Fruit fly (Drosophila melanogaster) whole organism, embryonic: ENCODE results near the gene meigo.

ENCODE experiments used
- ATbp ChIP-seq: fragments of 200-800 bp; sonication (Bioruptor generic); optimal IDR thresholded peaks from 2 replicates; lab custom pipeline; 2017; ENCODE audit warnings: missing biosample characterization, mild to moderate bottlenecking, missing genetic modification characterization, missing genetic modification reagents
- Adf1 ChIP-seq: fragments of 200-800 bp; sonication (Bioruptor generic); IDR thresholded peaks from 2 replicates; pipeline ENCODE4 v1.3.6; 2022; ENCODE audit warnings: missing biosample characterization, missing genetic modification characterization
- Asciz ChIP-seq: fragments of 200-800 bp; sonication (Bioruptor generic); optimal IDR thresholded peaks from 2 replicates; lab custom pipeline; 2017; ENCODE audit warnings: missing biosample characterization, mild to moderate bottlenecking, missing genetic modification characterization, missing genetic modification reagents
- CG10979 ChIP-seq: fragments of 200-800 bp; sonication (Bioruptor generic); optimal IDR thresholded peaks from 2 replicates; lab custom pipeline; 2018; ENCODE audit warnings: missing biosample characterization, mild to moderate bottlenecking, missing genetic modification characterization, moderate library complexity
- CG11085 ChIP-seq: fragments of 200-800 bp; sonication (Bioruptor generic); IDR thresholded peaks from 2 replicates; pipeline ENCODE4 v1.3.6; 2022; ENCODE audit warnings: missing biosample characterization, missing genetic modification characterization
- CG11504 ChIP-seq: fragments of 200-800 bp; sonication (Bioruptor generic); optimal IDR thresholded peaks from 3 replicates; lab custom pipeline; 2019; ENCODE audit warnings: missing biosample characterization, mild to moderate bottlenecking, missing genetic modification characterization, moderate library complexity
- CG11695 ChIP-seq: fragments of 200-800 bp; sonication (Bioruptor generic); IDR thresholded peaks from 3 replicates; pipeline ENCODE4 v1.3.6; 2022; ENCODE audit warnings: missing biosample characterization, missing genetic modification characterization
- CG12071 ChIP-seq: fragments of 200-800 bp; sonication (Bioruptor generic); optimal IDR thresholded peaks from 3 replicates; lab custom pipeline; 2018; ENCODE audit warnings: missing biosample characterization, mild to moderate bottlenecking, missing genetic modification characterization
- CG12155 ChIP-seq: fragments of 200-800 bp; sonication (Bioruptor generic); optimal IDR thresholded peaks from 3 replicates; lab custom pipeline; 2016; ENCODE audit warnings: missing biosample characterization, missing genetic modification characterization
- CG12391 ChIP-seq: fragments of 200-800 bp; sonication (Bioruptor generic); optimal IDR thresholded peaks from 3 replicates; lab custom pipeline; 2018; ENCODE audit warnings: missing biosample characterization, mild to moderate bottlenecking, missing genetic modification characterization, moderate library complexity
- CG13424 ChIP-seq: fragments of 200-800 bp; sonication (Bioruptor generic); optimal IDR thresholded peaks from 2 replicates; lab custom pipeline; 2019; ENCODE audit warnings: missing biosample characterization, mild to moderate bottlenecking, missing genetic modification characterization, moderate library complexity
- CG15011 ChIP-seq: fragments of 200-800 bp; sonication (Bioruptor generic); optimal IDR thresholded peaks from 3 replicates; lab custom pipeline; 2018; ENCODE audit warnings: missing biosample characterization, mild to moderate bottlenecking, missing genetic modification characterization
- CG15514 ChIP-seq: fragments of 200-800 bp; sonication (Bioruptor generic); optimal IDR thresholded peaks from 3 replicates; lab custom pipeline; 2017; ENCODE audit warnings: missing biosample characterization, missing genetic modification characterization, mild to moderate bottlenecking, moderate library complexity, missing genetic modification reagents
- CG17829 ChIP-seq: fragments of 200-800 bp; optimal IDR thresholded peaks from 2 replicates; lab custom pipeline; 2019; ENCODE audit warnings: missing biosample characterization, mild to moderate bottlenecking, missing genetic modification characterization, moderate library complexity
- CG18619 ChIP-seq: fragments of 200-800 bp; sonication (Bioruptor generic); optimal IDR thresholded peaks from 3 replicates; lab custom pipeline; 2017; ENCODE audit warnings: missing biosample characterization, mild to moderate bottlenecking, missing genetic modification characterization
- CG2202 ChIP-seq: fragments of 200-800 bp; sonication (Bioruptor generic); optimal IDR thresholded peaks from 2 replicates; lab custom pipeline; 2018; ENCODE audit warnings: missing biosample characterization, mild to moderate bottlenecking, missing genetic modification characterization
- CG3281 ChIP-seq: fragments of 200-800 bp; sonication (Bioruptor generic); optimal IDR thresholded peaks from 3 replicates; lab custom pipeline; 2017; ENCODE audit warnings: missing biosample characterization, mild to moderate bottlenecking, missing genetic modification characterization
- CG3847 ChIP-seq: fragments of 200-800 bp; sonication (Bioruptor generic); IDR thresholded peaks from 2 replicates; pipeline ENCODE4 v1.3.6; 2022; ENCODE audit warnings: missing biosample characterization, missing genetic modification characterization
- CG42726 ChIP-seq: fragments of 200-800 bp; sonication (Bioruptor generic); IDR thresholded peaks from 2 replicates; pipeline ENCODE4 v1.3.6; 2022; ENCODE audit warnings: missing biosample characterization, missing genetic modification characterization; ENCODE audit not compliant: partially characterized antibody
- CG4282 ChIP-seq: fragments of 200-800 bp; sonication (Bioruptor generic); optimal IDR thresholded peaks from 2 replicates; lab custom pipeline; 2016; ENCODE audit warnings: missing biosample characterization, missing genetic modification characterization
- CG4328 ChIP-seq: fragments of 200-800 bp; sonication (Bioruptor generic); optimal IDR thresholded peaks from 3 replicates; lab custom pipeline; 2017; ENCODE audit warnings: missing biosample characterization, missing genetic modification reagents, missing genetic modification characterization
- CG7271 ChIP-seq: fragments of 200-800 bp; sonication (Bioruptor generic); optimal IDR thresholded peaks from 2 replicates; lab custom pipeline; 2018; ENCODE audit warnings: missing biosample characterization, mild to moderate bottlenecking, missing genetic modification characterization, moderate library complexity
- CG8290 ChIP-seq, 3 experiments: fragments of 200-800 bp; sonication (Bioruptor generic); optimal IDR thresholded peaks; 2 replicates each; lab custom pipeline; 2016 to 2019; ENCODE audit warnings: missing biosample characterization in 3 of 3, missing genetic modification characterization in 3 of 3, mild to moderate bottlenecking in 2 of 3, moderate library complexity in 1 of 3
- CG8478 ChIP-seq: fragments of >200 bp; optimal IDR thresholded peaks from 2 replicates; lab custom pipeline; 2018
- CG9609 ChIP-seq: fragments of 200-800 bp; sonication (Bioruptor generic); optimal IDR thresholded peaks from 3 replicates; lab custom pipeline; 2016; ENCODE audit warnings: missing biosample characterization, missing genetic modification characterization
- CG9797 ChIP-seq: fragments of 200-800 bp; sonication (Bioruptor generic); optimal IDR thresholded peaks from 3 replicates; lab custom pipeline; 2018; ENCODE audit warnings: missing biosample characterization, mild to moderate bottlenecking, missing genetic modification characterization
- D19A ChIP-seq: fragments of 200-800 bp; optimal IDR thresholded peaks from 3 replicates; lab custom pipeline; 2019; ENCODE audit warnings: missing biosample characterization, mild to moderate bottlenecking, missing genetic modification characterization, moderate library complexity
- Dp ChIP-seq: fragments of 200-800 bp; sonication (Bioruptor generic); optimal IDR thresholded peaks from 2 replicates; lab custom pipeline; 2018; ENCODE audit warnings: missing biosample characterization, mild to moderate bottlenecking, missing genetic modification characterization, moderate library complexity
- Hr39 ChIP-seq: fragments of >200 bp; optimal IDR thresholded peaks from 2 replicates; lab custom pipeline; 2017
- NfI ChIP-seq: fragments of 200-800 bp; sonication (Bioruptor generic); optimal IDR thresholded peaks from 3 replicates; lab custom pipeline; 2018; ENCODE audit warnings: missing biosample characterization, mild to moderate bottlenecking, missing genetic modification characterization, moderate library complexity
- Tbp ChIP-seq: fragments of >200 bp; optimal IDR thresholded peaks from 2 replicates; lab custom pipeline; 2018; ENCODE audit warnings: missing biosample characterization, missing genetic modification characterization
- ac ChIP-seq: fragments of 200-800 bp; sonication (Bioruptor generic); optimal IDR thresholded peaks from 3 replicates; lab custom pipeline; 2017; ENCODE audit warnings: missing biosample characterization, mild to moderate bottlenecking, missing genetic modification characterization
- ap ChIP-seq: fragments of 200-800 bp; sonication (Bioruptor generic); IDR thresholded peaks from 2 replicates; pipeline ENCODE4 v1.3.6; 2022; ENCODE audit warnings: missing biosample characterization, missing genetic modification characterization
- chinmo ChIP-seq: fragments of 200-800 bp; sonication (Bioruptor generic); IDR thresholded peaks from 4 replicates; pipeline ENCODE4 v1.3.6; 2022; ENCODE audit warnings: missing biosample characterization, missing genetic modification characterization; ENCODE audit not compliant: partially characterized antibody
- dan ChIP-seq: fragments of 200-800 bp; sonication (Bioruptor generic); IDR thresholded peaks from 2 replicates; pipeline ENCODE4 v1.3.6; 2022; ENCODE audit warnings: missing biosample characterization, missing genetic modification characterization
- fd64A ChIP-seq: fragments of 200-800 bp; sonication (Bioruptor generic); optimal IDR thresholded peaks from 3 replicates; lab custom pipeline; 2018; ENCODE audit warnings: missing biosample characterization, mild to moderate bottlenecking, missing genetic modification characterization
- insv ChIP-seq, 2 experiments: fragments of 200-800 bp; sonication (Bioruptor generic); optimal IDR thresholded peaks; 3 replicates each; lab custom pipeline; 2016 to 2018; ENCODE audit warnings: missing biosample characterization in 2 of 2, missing genetic modification characterization in 2 of 2
- klu ChIP-seq: fragments of 200-800 bp; sonication (Bioruptor generic); IDR thresholded peaks from 2 replicates; pipeline ENCODE4 v1.3.6; 2022; ENCODE audit warnings: missing biosample characterization, missing genetic modification characterization
- kni ChIP-seq: fragments of 200-800 bp; sonication (Bioruptor generic); optimal IDR thresholded peaks from 3 replicates; lab custom pipeline; 2017; ENCODE audit warnings: mild to moderate bottlenecking, missing biosample characterization, missing genetic modification reagents, missing genetic modification characterization
- lola ChIP-seq, 3 experiments: fragments of >200 bp in 2 of 3; fragments of 200-800 bp in 1 of 3; sonication (Bioruptor generic) in 1 of 3; optimal IDR thresholded peaks; 2 replicates each; lab custom pipeline; 2017 to 2019; ENCODE audit warnings: missing biosample characterization in 3 of 3, missing genetic modification characterization in 3 of 3, mild to moderate bottlenecking in 1 of 3, moderate library complexity in 1 of 3
- sc ChIP-seq, 3 experiments: fragments of >200 bp in 2 of 3; fragments of 200-800 bp in 1 of 3; sonication (Bioruptor generic) in 1 of 3; optimal IDR thresholded peaks; 2 replicates in 2 of 3; 3 replicates in 1 of 3; lab custom pipeline; 2017; ENCODE audit warnings: mild to moderate bottlenecking in 1 of 3, missing biosample characterization in 1 of 3, missing genetic modification characterization in 1 of 3, missing genetic modification reagents in 1 of 3
- slbo ChIP-seq: fragments of 200-800 bp; sonication (Bioruptor generic); IDR thresholded peaks from 2 replicates; pipeline ENCODE4 v1.3.6; 2022; ENCODE audit warnings: missing biosample characterization, missing genetic modification characterization
- slp2 ChIP-seq: fragments of 200-800 bp; sonication (Bioruptor generic); optimal IDR thresholded peaks from 2 replicates; lab custom pipeline; 2016; ENCODE audit warnings: missing biosample characterization, missing genetic modification characterization
- ssp ChIP-seq: fragments of 200-800 bp; sonication (Bioruptor generic); IDR thresholded peaks from 2 replicates; pipeline ENCODE4 v1.3.6; 2022; ENCODE audit warnings: missing biosample characterization, missing genetic modification characterization
- stwl ChIP-seq: fragments of 200-800 bp; sonication (Bioruptor generic); optimal IDR thresholded peaks from 3 replicates; lab custom pipeline; 2018; ENCODE audit warnings: missing biosample characterization, mild to moderate bottlenecking, missing genetic modification characterization, moderate library complexity
- sug ChIP-seq: fragments of 200-800 bp; optimal IDR thresholded peaks from 2 replicates; lab custom pipeline; 2019; ENCODE audit warnings: missing biosample characterization, mild to moderate bottlenecking, missing genetic modification characterization, moderate library complexity
- unc-4 ChIP-seq: fragments of 200-800 bp; sonication (Bioruptor generic); IDR thresholded peaks from 2 replicates; pipeline ENCODE4 v1.3.6; 2022; ENCODE audit warnings: missing biosample characterization, missing genetic modification characterization; ENCODE audit not compliant: partially characterized antibody
- wdn ChIP-seq: fragments of 200-800 bp; sonication (Bioruptor generic); IDR thresholded peaks from 2 replicates; pipeline ENCODE4 v1.3.6; 2022; ENCODE audit warnings: missing biosample characterization, missing genetic modification characterization

The meigo gene

DNA sequence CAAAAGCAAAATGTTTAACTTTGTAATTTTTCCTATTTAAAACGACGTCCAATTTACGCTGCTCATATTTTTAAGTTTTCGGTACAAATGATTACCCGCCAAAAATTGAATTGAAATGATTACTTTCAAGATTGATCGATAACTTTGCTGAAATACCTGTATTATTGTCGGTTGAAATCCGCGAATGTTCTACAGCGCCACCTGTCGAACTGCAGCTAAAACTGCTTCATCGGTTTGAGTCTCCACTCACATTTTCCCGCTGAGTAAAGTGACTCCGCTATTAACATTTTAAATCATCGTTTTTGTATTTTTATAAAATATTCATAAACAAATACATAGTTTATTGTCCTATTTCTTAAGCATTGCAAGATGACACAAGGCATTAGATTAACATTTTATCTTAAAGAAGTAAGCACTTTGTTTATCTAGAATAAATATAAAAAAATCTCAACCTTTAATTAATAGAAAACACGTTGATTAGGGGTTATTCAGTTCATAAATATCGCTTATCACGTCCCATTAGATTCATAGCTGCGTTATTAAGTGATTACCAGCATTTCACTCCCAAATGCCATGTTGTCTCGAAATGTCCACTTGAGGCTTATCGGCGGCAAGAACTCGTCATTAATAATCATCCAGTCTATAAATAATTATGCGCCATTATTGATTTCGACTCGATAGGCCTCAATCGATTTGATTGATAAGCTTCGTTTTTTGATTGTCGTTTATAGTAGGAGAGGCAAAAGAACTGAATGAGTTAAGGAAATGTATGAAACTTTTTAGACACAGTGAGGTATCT is 41.7 kb downstream of the meigo start (continued):
- no peak for TF ChIP-seq sc (optimal IDR thresholded peaks at IDR 0.05; lab: Kevin White, UChicago)
- TF ChIP-seq sc (GFP tag; optimal IDR thresholded peaks at IDR 0.05; lab: Kevin White, UChicago): no peak
- no peak for TF ChIP-seq CG12071
- TF ChIP-seq CG4282 (GFP tag; lab: Kevin White, UChicago): no peak
- no peak for TF ChIP-seq CG3281 (GFP tag; lab: Kevin White, UChicago)
- TF ChIP-seq insv (GFP tag; optimal IDR thresholded peaks at IDR 0.05; lab: Kevin White, UChicago): no peak
- TF ChIP-seq CG17829 (tag; lab: Kevin White, UChicago): no peak
- TF ChIP-seq lola (GFP tag; optimal IDR thresholded peaks at IDR 0.05; lab: Kevin White, UChicago): no peak
- TF ChIP-seq slbo (GFP tag; lab: Robert Waterston, UW): no peak
- no peak for TF ChIP-seq CG13424 (tag; lab: Kevin White, UChicago)
- TF ChIP-seq wdn (GFP tag; lab: Robert Waterston, UW): no peak
- no peak for TF ChIP-seq Tbp (GFP tag; lab: Kevin White, UChicago)
- TF ChIP-seq CG2202 (tag; lab: Kevin White, UChicago): no peak
- TF ChIP-seq CG15011: no peak
- TF ChIP-seq CG3847: no peak
- TF ChIP-seq CG12391 (tag; lab: Kevin White, UChicago): no peak
- peak; percentile 49 for TF ChIP-seq CG8478 (lab: Kevin White, UChicago)
- peak; percentile 46 for TF ChIP-seq CG11504 (tag; lab: Kevin White, UChicago)
- TF ChIP-seq ATbp: no peak
- TF ChIP-seq CG11085 (GFP tag; lab: Robert Waterston, UW): no peak
- TF ChIP-seq fd64A (GFP tag; lab: Kevin White, UChicago): no peak
- peak; percentile 43; the same call in 1 of the 2 replicates for TF ChIP-seq unc-4 (GFP tag; lab: Robert Waterston, UW)
- TF ChIP-seq ac (GFP tag; lab: Kevin White, UChicago): no peak
- no peak for TF ChIP-seq Asciz (GFP tag; lab: Kevin White, UChicago)
- TF ChIP-seq CG8290 (GFP tag; optimal IDR thresholded peaks at IDR 0.05; lab: Kevin White, UChicago): peak; percentile 57
- peak in 1 of 2 experiments; percentile 17 for TF ChIP-seq CG8290 (tag; optimal IDR thresholded peaks at IDR 0.05; lab: Kevin White, UChicago)
- no peak for TF ChIP-seq CG12155
- TF ChIP-seq D19A (tag; lab: Kevin White, UChicago): peak; percentile 8
- TF ChIP-seq Dp (GFP tag; lab: Kevin White, UChicago): peak; percentile 78
- no peak for TF ChIP-seq CG4328 (GFP tag; lab: Kevin White, UChicago)
- no peak for TF ChIP-seq dan (GFP tag; lab: Robert Waterston, UW)
- TF ChIP-seq Hr39: no peak
- no peak for TF ChIP-seq chinmo (GFP tag; lab: Robert Waterston, UW)
- TF ChIP-seq ssp (GFP tag; lab: Robert Waterston, UW): no peak
- TF ChIP-seq CG10979 (tag; lab: Kevin White, UChicago): peak; percentile 10
- TF ChIP-seq CG15514 (GFP tag; lab: Kevin White, UChicago): peak; percentile 40
- no peak for TF ChIP-seq CG18619 (GFP tag; lab: Kevin White, UChicago)
- TF ChIP-seq slp2 (GFP tag; lab: Kevin White, UChicago): no peak
- no peak for TF ChIP-seq CG7271 (tag; lab: Kevin White, UChicago)
- no peak for TF ChIP-seq ap (GFP tag; lab: Robert Waterston, UW)
- TF ChIP-seq NfI (GFP tag; lab: Kevin White, UChicago): no peak
- TF ChIP-seq CG11695 (GFP tag; lab: Robert Waterston, UW): no peak
- peak; percentile 44 for TF ChIP-seq CG42726 (GFP tag; lab: Robert Waterston, UW)
- peak; percentile 39 for TF ChIP-seq sug (tag; lab: Kevin White, UChicago)
- no peak for TF ChIP-seq Adf1 (GFP tag; lab: Robert Waterston, UW)
- TF ChIP-seq CG9609 (GFP tag; lab: Kevin White, UChicago): no peak
- peak; percentile 67 for TF ChIP-seq stwl
- no peak for TF ChIP-seq kni (GFP tag; lab: Kevin White, UChicago)
- no peak for TF ChIP-seq klu (GFP tag; lab: Robert Waterston, UW)
- TF ChIP-seq CG9797 (GFP tag; lab: Kevin White, UChicago): no peak
